Fruit fly (Drosophila melanogaster) whole organism, prepupa: ENCODE results near the gene CG5181.

Experiments used
- Blimp-1 ChIP-seq: fragments of 200-800 bp; sonication (Bioruptor generic); optimal IDR thresholded peaks from 3 replicates; lab custom pipeline; 2017; ENCODE audit warnings: missing biosample characterization, missing genetic modification characterization, mild to moderate bottlenecking, moderate library complexity, missing genetic modification reagents
- CG10669 ChIP-seq: fragments of 200-800 bp; sonication (Bioruptor generic); optimal IDR thresholded peaks from 3 replicates; lab custom pipeline; 2018; ENCODE audit warnings: missing biosample characterization, mild to moderate bottlenecking, missing genetic modification characterization, moderate library complexity
- CG11294 ChIP-seq: fragments of 200-800 bp; sonication (Bioruptor generic); IDR thresholded peaks from 2 replicates; pipeline ENCODE4 v1.3.6; 2022; ENCODE audit warnings: missing biosample characterization, missing genetic modification characterization
- CG11762 ChIP-seq: fragments of 200-800 bp; sonication (Bioruptor generic); optimal IDR thresholded peaks from 3 replicates; lab custom pipeline; 2016; ENCODE audit warnings: missing biosample characterization, missing genetic modification characterization; ENCODE audit not compliant: insufficient read depth
- CG11902 ChIP-seq: fragments of 200-800 bp; sonication (Bioruptor generic); optimal IDR thresholded peaks from 3 replicates; lab custom pipeline; 2016; ENCODE audit warnings: missing biosample characterization, missing genetic modification characterization
- CG15336 ChIP-seq: fragments of 200-800 bp; sonication (Bioruptor generic); IDR thresholded peaks from 2 replicates; pipeline ENCODE4 v1.3.6; 2022; ENCODE audit warnings: missing biosample characterization, missing genetic modification characterization
- CG1621 ChIP-seq: fragments of 200-800 bp; sonication (Bioruptor generic); optimal IDR thresholded peaks from 3 replicates; lab custom pipeline; 2018; ENCODE audit warnings: missing biosample characterization, mild to moderate bottlenecking, missing genetic modification characterization
- CG16779 ChIP-seq: fragments of 200-800 bp; sonication (Bioruptor generic); optimal IDR thresholded peaks from 3 replicates; lab custom pipeline; 2017; ENCODE audit warnings: missing biosample characterization, mild to moderate bottlenecking, missing genetic modification characterization
- CG3032 ChIP-seq: fragments of 200-800 bp; optimal IDR thresholded peaks from 2 replicates; lab custom pipeline; 2019; ENCODE audit warnings: missing biosample characterization, mild to moderate bottlenecking, missing genetic modification characterization, moderate library complexity
- CG31627 ChIP-seq: fragments of 200-800 bp; sonication (Bioruptor generic); optimal IDR thresholded peaks from 3 replicates; lab custom pipeline; 2016; ENCODE audit warnings: missing biosample characterization, missing genetic modification characterization
- CG32006 ChIP-seq: fragments of 200-800 bp; sonication (Bioruptor generic); optimal IDR thresholded peaks from 3 replicates; lab custom pipeline; 2017; ENCODE audit warnings: missing biosample characterization, mild to moderate bottlenecking, missing genetic modification characterization
- CG34406 ChIP-seq: fragments of 200-800 bp; sonication (Bioruptor generic); optimal IDR thresholded peaks from 3 replicates; lab custom pipeline; 2016; ENCODE audit warnings: missing biosample characterization, missing genetic modification characterization
- CG3919 ChIP-seq: fragments of 200-800 bp; sonication (Bioruptor generic); optimal IDR thresholded peaks from 3 replicates; lab custom pipeline; 2016; ENCODE audit warnings: missing biosample characterization, missing genetic modification characterization
- CG4318 ChIP-seq: fragments of 200-800 bp; sonication (Bioruptor generic); optimal IDR thresholded peaks from 3 replicates; lab custom pipeline; 2017; ENCODE audit warnings: missing biosample characterization, mild to moderate bottlenecking, missing genetic modification characterization
- CG6163 ChIP-seq: fragments of 200-800 bp; sonication (Bioruptor generic); IDR thresholded peaks from 3 replicates; pipeline ENCODE4 v1.3.6; 2022; ENCODE audit warnings: missing biosample characterization, missing genetic modification characterization
- CG6276 ChIP-seq: fragments of 200-800 bp; sonication (Bioruptor generic); optimal IDR thresholded peaks from 2 replicates; lab custom pipeline; 2017; ENCODE audit warnings: missing biosample characterization, mild to moderate bottlenecking, missing genetic modification characterization
- CG6792 ChIP-seq: fragments of 200-800 bp; sonication (Bioruptor generic); optimal IDR thresholded peaks from 3 replicates; lab custom pipeline; 2016; ENCODE audit warnings: missing biosample characterization, missing genetic modification characterization
- CG6808 ChIP-seq: fragments of 200-800 bp; sonication (Bioruptor generic); optimal IDR thresholded peaks from 3 replicates; lab custom pipeline; 2017; ENCODE audit warnings: missing biosample characterization, missing genetic modification characterization, mild to moderate bottlenecking, moderate library complexity, missing genetic modification reagents
- CG6854 ChIP-seq: fragments of 200-800 bp; sonication (Bioruptor generic); optimal IDR thresholded peaks from 2 replicates; lab custom pipeline; 2017; ENCODE audit warnings: missing biosample characterization, mild to moderate bottlenecking, missing genetic modification characterization
- CG7368 ChIP-seq: fragments of 200-800 bp; sonication (Bioruptor generic); optimal IDR thresholded peaks from 3 replicates; lab custom pipeline; 2016; ENCODE audit warnings: missing biosample characterization, missing genetic modification characterization
- CG8119 ChIP-seq: fragments of 200-800 bp; sonication (Bioruptor generic); IDR thresholded peaks from 3 replicates; pipeline ENCODE4 v1.3.6; 2022; ENCODE audit warnings: missing biosample characterization, missing genetic modification characterization
- CG8319 ChIP-seq: fragments of 200-800 bp; sonication (Bioruptor generic); optimal IDR thresholded peaks from 3 replicates; lab custom pipeline; 2016; ENCODE audit warnings: missing biosample characterization, missing genetic modification characterization
- CG8632 ChIP-seq: fragments of 200-800 bp; sonication (Bioruptor generic); optimal IDR thresholded peaks from 3 replicates; lab custom pipeline; 2016; ENCODE audit warnings: missing biosample characterization, missing genetic modification characterization
- CG9139 ChIP-seq: fragments of 200-800 bp; sonication (Bioruptor generic); optimal IDR thresholded peaks from 3 replicates; lab custom pipeline; 2017; ENCODE audit warnings: missing biosample characterization, mild to moderate bottlenecking, missing genetic modification characterization
- Eip75B ChIP-seq: fragments of 200-800 bp; sonication (Bioruptor generic); optimal IDR thresholded peaks from 3 replicates; lab custom pipeline; 2016; ENCODE audit warnings: missing biosample characterization, missing genetic modification characterization
- Eip78C ChIP-seq: fragments of 200-800 bp; sonication (Bioruptor generic); peaks from one replicate; lab custom pipeline; 2016; ENCODE audit warnings: missing biosample characterization, missing genetic modification characterization
- Eip93F ChIP-seq: fragments of 200-800 bp; sonication (Bioruptor generic); optimal IDR thresholded peaks from 2 replicates; lab custom pipeline; 2016; ENCODE audit warnings: missing biosample characterization, mild to moderate bottlenecking, missing genetic modification characterization
- Ets21C ChIP-seq: fragments of 200-800 bp; sonication (Bioruptor generic); optimal IDR thresholded peaks from 3 replicates; lab custom pipeline; 2016; ENCODE audit warnings: missing biosample characterization, missing genetic modification characterization
- Gug ChIP-seq: fragments of 200-800 bp; sonication (Bioruptor generic); IDR thresholded peaks from 2 replicates; pipeline ENCODE4 v1.3.6; 2022; ENCODE audit warnings: missing biosample characterization, missing genetic modification characterization
- Hr39 ChIP-seq: fragments of 200-800 bp; sonication (Bioruptor generic); optimal IDR thresholded peaks from 2 replicates; lab custom pipeline; 2016; ENCODE audit warnings: missing biosample characterization, missing genetic modification characterization
- Hr4 ChIP-seq: fragments of 200-800 bp; sonication (Bioruptor generic); optimal IDR thresholded peaks from 3 replicates; lab custom pipeline; 2016; ENCODE audit warnings: missing biosample characterization, missing genetic modification characterization
- Lpt ChIP-seq: fragments of 200-800 bp; sonication (Bioruptor generic); optimal IDR thresholded peaks from 3 replicates; lab custom pipeline; 2016; ENCODE audit warnings: missing biosample characterization, missing genetic modification characterization
- Met ChIP-seq: fragments of 200-800 bp; sonication (Bioruptor generic); optimal IDR thresholded peaks from 3 replicates; lab custom pipeline; 2016; ENCODE audit warnings: missing biosample characterization, missing genetic modification characterization
- OdsH ChIP-seq: fragments of 200-800 bp; sonication (Bioruptor generic); optimal IDR thresholded peaks from 3 replicates; lab custom pipeline; 2016; ENCODE audit warnings: missing biosample characterization, missing genetic modification characterization
- Sox102F ChIP-seq: fragments of 200-800 bp; sonication (Bioruptor generic); optimal IDR thresholded peaks from 2 replicates; lab custom pipeline; 2016; ENCODE audit warnings: missing biosample characterization, mild to moderate bottlenecking, missing genetic modification characterization
- Sox14 ChIP-seq: fragments of 200-800 bp; sonication (Bioruptor generic); optimal IDR thresholded peaks from 3 replicates; lab custom pipeline; 2016; ENCODE audit warnings: missing biosample characterization, missing genetic modification characterization
- Sox15 ChIP-seq: fragments of 200-800 bp; sonication (Bioruptor generic); optimal IDR thresholded peaks from 3 replicates; lab custom pipeline; 2016; ENCODE audit warnings: missing biosample characterization, missing genetic modification characterization
- achi ChIP-seq: fragments of 200-800 bp; sonication (Bioruptor generic); optimal IDR thresholded peaks from 3 replicates; lab custom pipeline; 2016; ENCODE audit warnings: missing biosample characterization, missing genetic modification characterization
- acj6 ChIP-seq: fragments of 200-800 bp; sonication (Bioruptor generic); optimal IDR thresholded peaks from 3 replicates; lab custom pipeline; 2016; ENCODE audit warnings: missing biosample characterization, missing genetic modification characterization
- dac ChIP-seq: fragments of 200-800 bp; sonication (Bioruptor generic); optimal IDR thresholded peaks from 2 replicates; lab custom pipeline; 2017; ENCODE audit warnings: missing biosample characterization, mild to moderate bottlenecking, missing genetic modification characterization
- dsx ChIP-seq: fragments of 200-800 bp; optimal IDR thresholded peaks from 3 replicates; lab custom pipeline; 2019; ENCODE audit warnings: missing biosample characterization, mild to moderate bottlenecking, missing genetic modification characterization, moderate library complexity; ENCODE audit not compliant: poor library complexity, severe bottlenecking
- eg ChIP-seq: fragments of 200-800 bp; sonication (Bioruptor generic); IDR thresholded peaks from 3 replicates; pipeline ENCODE4 v1.3.6; 2022; ENCODE audit warnings: missing biosample characterization, missing genetic modification characterization
- esn ChIP-seq: fragments of 200-800 bp; sonication (Bioruptor generic); optimal IDR thresholded peaks from 2 replicates; lab custom pipeline; 2016; ENCODE audit warnings: missing biosample characterization, mild to moderate bottlenecking, missing genetic modification characterization, moderate library complexity
- fd85E ChIP-seq: fragments of 200-800 bp; sonication (Bioruptor generic); optimal IDR thresholded peaks from 3 replicates; lab custom pipeline; 2016; ENCODE audit warnings: missing biosample characterization, missing genetic modification characterization
- fkh ChIP-seq: fragments of 200-800 bp; sonication (Bioruptor generic); optimal IDR thresholded peaks from 3 replicates; lab custom pipeline; 2017; ENCODE audit warnings: missing biosample characterization, mild to moderate bottlenecking, missing genetic modification characterization, moderate library complexity
- lz ChIP-seq: fragments of 200-800 bp; sonication (Bioruptor generic); optimal IDR thresholded peaks from 3 replicates; lab custom pipeline; 2016; ENCODE audit warnings: missing biosample characterization, missing genetic modification characterization
- net ChIP-seq: fragments of 200-800 bp; sonication (Bioruptor generic); optimal IDR thresholded peaks from 3 replicates; lab custom pipeline; 2016; ENCODE audit warnings: missing biosample characterization, missing genetic modification characterization
- pdm3 ChIP-seq: fragments of 200-800 bp; sonication (Bioruptor generic); optimal IDR thresholded peaks from 3 replicates; lab custom pipeline; 2016; ENCODE audit warnings: missing biosample characterization, missing genetic modification characterization
- salr ChIP-seq, 2 experiments: fragments of 200-800 bp; sonication (Bioruptor generic); optimal IDR thresholded peaks; 3 replicates each; lab custom pipeline; 2016 to 2018; ENCODE audit warnings: missing biosample characterization in 2 of 2, missing genetic modification characterization in 2 of 2, mild to moderate bottlenecking in 1 of 2
- spab ChIP-seq: fragments of 200-800 bp; sonication (Bioruptor generic); optimal IDR thresholded peaks from 2 replicates; lab custom pipeline; 2017; ENCODE audit warnings: missing biosample characterization, mild to moderate bottlenecking, missing genetic modification characterization, missing genetic modification reagents
- ss ChIP-seq, 2 experiments: fragments of 200-800 bp; sonication (Bioruptor generic); optimal IDR thresholded peaks; 2 replicates in 1 of 2; 3 replicates in 1 of 2; lab custom pipeline; 2017 to 2018; ENCODE audit warnings: mild to moderate bottlenecking in 2 of 2, missing biosample characterization in 2 of 2, missing genetic modification characterization in 2 of 2, moderate library complexity in 1 of 2
- svp ChIP-seq: fragments of 200-800 bp; sonication (Bioruptor generic); peaks from one replicate; lab custom pipeline; 2016; ENCODE audit warnings: missing biosample characterization, missing genetic modification characterization

CG5181 gene

dm6 chr2L:7396962-7397361 lies 12.6 kb downstream of the CG5181 start:
- TF ChIP-seq CG34406 (peak; percentile 62), Hr4 (GFP tag; lab: Kevin White, UChicago) (peak; percentile 66), acj6 (peak; percentile 70), CG31627 (GFP tag; lab: Kevin White, UChicago) (peak; percentile 72), CG10669 (GFP tag; lab: Kevin White, UChicago) (peak; percentile 86), Blimp-1 (GFP tag; lab: Kevin White, UChicago) (peak; percentile 23), Hr39 (peak; percentile 68), Eip75B (peak; percentile 83), CG1621 (tag; lab: Kevin White, UChicago) (peak; percentile 58), CG8319 (GFP tag; lab: Kevin White, UChicago) (peak; percentile 78), CG32006 (GFP tag; lab: Kevin White, UChicago) (peak; percentile 53), dac (no peak), svp (GFP tag; lab: Kevin White, UChicago) (peak; percentile 88), fkh (GFP tag; lab: Kevin White, UChicago) (no peak), spab (GFP tag; lab: Kevin White, UChicago) (peak; percentile 74), Sox14 (GFP tag; lab: Kevin White, UChicago) (peak; percentile 74), CG3032 (tag; lab: Kevin White, UChicago) (peak; percentile 81), CG11762 (peak; percentile 67), esn (GFP tag; lab: Kevin White, UChicago) (peak; percentile 76), CG16779 (tag; lab: Kevin White, UChicago) (peak; percentile 44), CG6276 (peak; percentile 52), CG11902 (GFP tag; lab: Kevin White, UChicago) (peak; percentile 53), salr (GFP tag; optimal IDR thresholded peaks at IDR 0.05; lab: Kevin White, UChicago) (peak; percentile 37 to 47), CG4318 (GFP tag; lab: Kevin White, UChicago) (peak; percentile 33), net (GFP tag; lab: Kevin White, UChicago) (peak; percentile 65), CG8119 (GFP tag; lab: Robert Waterston, UW) (peak; percentile 58; the same call in 2 of the 3 replicates), achi (GFP tag; lab: Kevin White, UChicago) (peak; percentile 73), CG9139 (GFP tag; lab: Kevin White, UChicago) (peak; percentile 54), dsx (GFP tag; lab: Kevin White, UChicago) (peak; percentile 61), eg (GFP tag; lab: Robert Waterston, UW) (peak; percentile 79), CG7368 (GFP tag; lab: Kevin White, UChicago) (peak; percentile 71), CG3919 (peak; percentile 62), CG6808 (GFP tag; lab: Kevin White, UChicago) (peak; percentile 77), CG8632 (peak; percentile 53), CG11294 (GFP tag; lab: Robert Waterston, UW) (peak; percentile 74; the same call in 1 of the 2 replicates), pdm3 (peak; percentile 79), CG6792 (GFP tag; lab: Kevin White, UChicago) (peak; percentile 59), Met (peak; percentile 72), Lpt (peak; percentile 20), CG6854 (GFP tag; lab: Kevin White, UChicago) (peak; percentile 9), Eip93F (GFP tag; lab: Kevin White, UChicago) (no peak), Ets21C (GFP tag; lab: Kevin White, UChicago) (peak; percentile 53), fd85E (GFP tag; lab: Kevin White, UChicago) (peak; percentile 32), Gug (peak; percentile 74), lz (peak; percentile 72), Sox102F (GFP tag; lab: Kevin White, UChicago) (peak; percentile 73), CG15336 (GFP tag; lab: Robert Waterston, UW) (peak; percentile 52; the same call in 1 of the 2 replicates), CG6163 (GFP tag; lab: Robert Waterston, UW) (no peak; the same call in 2 of the 3 replicates), Sox15 (GFP tag; lab: Kevin White, UChicago) (peak; percentile 58), ss (GFP tag; optimal IDR thresholded peaks at IDR 0.05; lab: Kevin White, UChicago) (peak; percentile 16 to 61), Eip78C (peak; percentile 87), OdsH (peak; percentile 75)
